Worm (Caenorhabditis elegans) whole organism, mixed stage, embryonic: ENCODE data around the gene fbxb-22.

Experiments used
- lin-13 ChIP-seq: fragments of 150-350 bp; optimal IDR thresholded peaks from 2 replicates; lab custom pipeline; 2014; ENCODE audit warnings: missing biosample characterization, missing genetic modification characterization
- nhr-12 ChIP-seq: fragments of 150-350 bp; optimal IDR thresholded peaks from 2 replicates; lab custom pipeline; 2014; ENCODE audit warnings: missing biosample characterization, missing genetic modification characterization
- nhr-76 ChIP-seq: sonication (generic microtip); optimal IDR thresholded peaks from 2 replicates; lab custom pipeline; 2017; ENCODE audit warnings: missing biosample characterization, missing genetic modification characterization
- snpc-4 ChIP-seq: fragments of 150-350 bp; optimal IDR thresholded peaks from 2 replicates; lab custom pipeline; 2014; ENCODE audit warnings: missing biosample characterization, missing genetic modification characterization
- unc-39 ChIP-seq: fragments of 150-350 bp; optimal IDR thresholded peaks from 2 replicates; lab custom pipeline; 2014; ENCODE audit warnings: missing biosample characterization, missing genetic modification characterization
- unc-62 ChIP-seq: fragments of 150-350 bp; optimal IDR thresholded peaks from 2 replicates; lab custom pipeline; 2014; ENCODE audit warnings: missing biosample characterization, missing genetic modification reagents, missing genetic modification characterization
- ztf-11 ChIP-seq: fragments of 150-350 bp; optimal IDR thresholded peaks from 2 replicates; lab custom pipeline; 2014; ENCODE audit warnings: missing biosample characterization, missing genetic modification characterization

DNA sequence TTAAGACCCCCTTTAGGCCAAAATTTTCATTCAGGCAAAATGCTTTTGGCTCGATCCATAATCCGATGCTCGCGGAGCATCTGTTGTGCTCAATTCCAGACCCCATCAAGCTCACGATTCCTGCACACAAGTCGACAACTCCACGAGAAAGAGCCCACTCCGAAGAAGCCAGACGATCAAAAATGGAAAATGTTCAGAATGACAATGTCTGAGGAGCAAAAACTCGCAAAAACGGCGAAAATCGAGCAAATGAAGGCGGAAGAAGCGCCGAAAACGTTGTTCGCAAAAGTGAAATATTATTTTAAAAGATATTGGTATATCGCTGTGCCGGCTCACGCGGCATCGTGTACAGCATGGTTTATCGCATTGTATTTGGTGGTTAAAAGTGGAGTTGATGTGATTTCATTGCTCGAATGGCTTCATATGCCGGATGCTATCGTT, 38.1 kb upstream of the fbxb-22 start, which contains the start of gene Y56A3A.22:
- TF ChIP-seq lin-13 (tag; lab: Kevin White, UChicago) = no peak
- no peak for TF ChIP-seq unc-39 (tag; lab: Kevin White, UChicago)
- no peak for TF ChIP-seq nhr-76 (tag; lab: Kevin White, UChicago)
- no peak for TF ChIP-seq unc-62 (GFP tag; lab: Kevin White, UChicago)
- TF ChIP-seq nhr-12 (tag; lab: Kevin White, UChicago) = no peak
- no peak for TF ChIP-seq snpc-4 (tag; lab: Kevin White, UChicago)
- TF ChIP-seq ztf-11 (tag; lab: Kevin White, UChicago) = no peak
